Worm (Caenorhabditis elegans) whole organism, late embryonic: ENCODE results near the gene F44E7.3.

Experiments
- ama-1 ChIP-seq: fragments of 150-350 bp; optimal IDR thresholded peaks from 2 replicates; lab custom pipeline; 2014
- dve-1 ChIP-seq: sonication (generic microtip); optimal IDR thresholded peaks from 2 replicates; lab custom pipeline; 2017; ENCODE audit warnings: antibody characterized with exemption, mild to moderate bottlenecking, missing genetic modification characterization, missing compliant biosample characterization
- fax-1 ChIP-seq: sonication (generic microtip); optimal IDR thresholded peaks from 2 replicates; lab custom pipeline; 2016; ENCODE audit warnings: missing genotype, missing genetic modification characterization, missing compliant biosample characterization
- gmeb-2 ChIP-seq: sonication (generic microtip); optimal IDR thresholded peaks from 2 replicates; lab custom pipeline; 2016; ENCODE audit warnings: missing genetic modification characterization, inconsistent platforms, missing compliant biosample characterization
- hlh-6 ChIP-seq: sonication (generic microtip); optimal IDR thresholded peaks from 2 replicates; lab custom pipeline; 2016; ENCODE audit warnings: missing genotype, missing genetic modification characterization, missing compliant biosample characterization
- nhr-11 ChIP-seq: fragments of 150-350 bp; optimal IDR thresholded peaks from 2 replicates; lab custom pipeline; 2014; ENCODE audit warnings: missing biosample characterization, missing genetic modification characterization
- pag-3 ChIP-seq: sonication (generic microtip); optimal IDR thresholded peaks from 2 replicates; lab custom pipeline; 2016; ENCODE audit warnings: missing compliant biosample characterization, missing genetic modification characterization, borderline replicate concordance

ce11 chrV:5758780-5759179 lies 13.0 kb upstream of the F44E7.3 start, which contains the start of gene C53A3.4:
- TF ChIP-seq hlh-6 (tag; lab: Kevin White, UChicago) (no peak), gmeb-2 (tag; lab: Kevin White, UChicago) (no peak), nhr-11 (no peak), fax-1 (tag; lab: Kevin White, UChicago) (no peak), dve-1 (tag; lab: Kevin White, UChicago) (no peak), pag-3 (no peak), ama-1 (no peak)
